Worm (Caenorhabditis elegans) whole organism, L4 larva: ENCODE measurements around the gene nspg-6.

ENCODE experiments used
- R02D3.7 ChIP-seq: fragments of 150-350 bp; sonication (generic microtip); optimal IDR thresholded peaks from 3 replicates; lab custom pipeline; 2014; ENCODE audit warnings: missing biosample characterization, missing genetic modification characterization
- aly-2 ChIP-seq: sonication (generic microtip); optimal IDR thresholded peaks from 2 replicates; lab custom pipeline; 2018; ENCODE audit warnings: missing biosample characterization, missing genetic modification characterization
- attf-4 ChIP-seq: sonication (generic microtip); optimal IDR thresholded peaks from 3 replicates; lab custom pipeline; 2017; ENCODE audit warnings: missing biosample characterization, missing genetic modification characterization
- egl-27 ChIP-seq: sonication (generic microtip); optimal IDR thresholded peaks from 3 replicates; lab custom pipeline; 2017; ENCODE audit warnings: missing biosample characterization, missing genetic modification reagents, missing genetic modification characterization
- lin-39 ChIP-seq: fragments of 150-350 bp; optimal IDR thresholded peaks from 2 replicates; lab custom pipeline; 2014; ENCODE audit warnings: missing biosample characterization, missing genetic modification reagents, missing genetic modification characterization
- lsy-2 ChIP-seq, 2 experiments: fragments of 150-350 bp in 1 of 2; sonication (generic microtip) in 1 of 2; optimal IDR thresholded peaks; 2 replicates each; lab custom pipeline; 2014 to 2017; ENCODE audit warnings: missing biosample characterization in 2 of 2, missing genetic modification characterization in 2 of 2
- mes-2 ChIP-seq: sonication (generic microtip); optimal IDR thresholded peaks from 2 replicates; lab custom pipeline; 2016; ENCODE audit warnings: missing genotype, mild to moderate bottlenecking, missing genetic modification characterization, missing compliant biosample characterization; ENCODE audit not compliant: poor library complexity, severe bottlenecking
- nhr-237 ChIP-seq: sonication (generic microtip); optimal IDR thresholded peaks from 2 replicates; lab custom pipeline; 2017; ENCODE audit warnings: missing biosample characterization, missing genetic modification characterization
- nhr-76 ChIP-seq: fragments of 150-350 bp; optimal IDR thresholded peaks from 2 replicates; lab custom pipeline; 2014; ENCODE audit warnings: missing biosample characterization, missing genetic modification characterization
- pqm-1 ChIP-seq: sonication (generic microtip); optimal IDR thresholded peaks from 2 replicates; lab custom pipeline; 2017; ENCODE audit warnings: missing biosample characterization, missing genetic modification characterization
- zip-11 ChIP-seq: fragments of 200-800 bp; sonication (Bioruptor generic); IDR thresholded peaks from 2 replicates; pipeline ENCODE4 v1.3.6; 2022; ENCODE audit warnings: missing genetic modification characterization, missing compliant biosample characterization

- TF ChIP-seq zip-11 (GFP tag; lab: Robert Waterston, UW) (no peak), egl-27 (tag; lab: Kevin White, UChicago) (no peak), lsy-2 (tag; optimal IDR thresholded peaks at IDR 0.05; lab: Kevin White, UChicago) (no peak), nhr-237 (no peak), nhr-76 (tag; lab: Kevin White, UChicago) (no peak), mes-2 (tag; lab: Kevin White, UChicago) (no peak), R02D3.7 (tag; lab: Kevin White, UChicago) (no peak), pqm-1 (tag; lab: Kevin White, UChicago) (no peak), aly-2 (tag; lab: Kevin White, UChicago) (no peak), attf-4 (tag; lab: Kevin White, UChicago) (no peak), lin-39 (tag; lab: Kevin White, UChicago) (no peak)
Observed at ce11 chrIII:7339138-7339537, 24.4 kb upstream of the nspg-6 start.
